Worm (Caenorhabditis elegans): ENCODE measurements around the gene F46C5.9.

DNA sequence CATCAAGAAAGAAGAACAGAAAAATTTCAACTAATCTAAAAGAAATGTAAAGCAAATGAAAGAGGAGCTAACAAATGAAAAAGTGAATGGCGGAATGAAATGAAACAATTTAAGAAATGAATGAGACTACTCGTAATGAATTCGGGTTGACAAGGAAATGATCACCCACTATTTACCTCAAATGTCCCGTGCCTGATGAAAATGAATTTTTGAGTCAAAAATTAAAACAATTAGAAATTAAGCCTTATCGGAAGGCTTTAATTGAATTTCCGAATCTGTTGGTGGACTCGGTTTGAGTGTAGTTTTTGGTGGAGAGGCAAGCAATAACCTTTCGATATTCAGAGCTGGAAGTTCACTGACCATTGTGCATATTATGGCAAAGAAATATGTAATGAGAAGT lies 38.5 kb upstream of the F46C5.9 start:
- no peak for TF ChIP-seq tab-1 (GFP tag; IDR thresholded peaks at IDR 0.05)
- no peak for TF ChIP-seq flt-1 (GFP tag; IDR thresholded peaks at IDR 0.05)
- TF ChIP-seq ref-1 (GFP tag; conservative IDR thresholded peaks at IDR 0.05) = no peak
- no peak for TF ChIP-seq cog-1 (tag; optimal IDR thresholded peaks at IDR 0.05)

Data from whole organism, midembryonic.